Worm (Caenorhabditis elegans) whole organism, young adult: ENCODE measurements around the gene best-9.

Source experiments
- B0336.3 ChIP-seq: fragments of 200-800 bp; sonication (Bioruptor generic); IDR thresholded peaks from 2 replicates; pipeline ENCODE4 v1.3.6; 2022; ENCODE audit warnings: missing genetic modification characterization, missing compliant biosample characterization
- F10E7.11 ChIP-seq: sonication (generic microtip); optimal IDR thresholded peaks from 2 replicates; lab custom pipeline; 2017; ENCODE audit warnings: mild to moderate bottlenecking, missing genetic modification characterization, moderate library complexity, missing compliant biosample characterization
- F23B12.7 ChIP-seq: sonication (generic microtip); optimal IDR thresholded peaks from 2 replicates; lab custom pipeline; 2017; ENCODE audit warnings: missing genetic modification characterization, mild to moderate bottlenecking, missing compliant biosample characterization, antibody characterized with exemption, moderate library complexity; ENCODE audit not compliant: insufficient read depth
- F52B5.7 ChIP-seq: sonication (generic microtip); optimal IDR thresholded peaks from 2 replicates; lab custom pipeline; 2016; ENCODE audit warnings: mild to moderate bottlenecking, missing genetic modification characterization, missing compliant biosample characterization
- F55B11.4 ChIP-seq: sonication (generic microtip); optimal IDR thresholded peaks from 2 replicates; lab custom pipeline; 2016; ENCODE audit warnings: missing compliant biosample characterization, missing genetic modification characterization, borderline replicate concordance; ENCODE audit not compliant: insufficient read depth
- K12H6.12 ChIP-seq: fragments of 200-800 bp; sonication (Bioruptor generic); optimal IDR thresholded peaks from 2 replicates; lab custom pipeline; 2018; ENCODE audit warnings: mild to moderate bottlenecking, missing genetic modification characterization, missing compliant biosample characterization
- T26A5.8 ChIP-seq: sonication (generic microtip); optimal IDR thresholded peaks from 2 replicates; lab custom pipeline; 2016; ENCODE audit warnings: missing genetic modification characterization, missing compliant biosample characterization
- Y53G8AR.9 ChIP-seq: fragments of 200-800 bp; sonication (Bioruptor generic); conservative IDR thresholded peaks from 2 replicates; pipeline ENCODE4 v1.3.6; 2022; ENCODE audit warnings: missing genetic modification reagents, missing genetic modification characterization, missing compliant biosample characterization
- Y67H2A.10 ChIP-seq: fragments of 200-800 bp; sonication (Bioruptor generic); conservative IDR thresholded peaks from 2 replicates; pipeline ENCODE4 v1.3.6; 2022; ENCODE audit warnings: missing genetic modification reagents, missing genetic modification characterization, missing compliant biosample characterization
- aptf-3 ChIP-seq: fragments of 200-800 bp; sonication (Bioruptor generic); IDR thresholded peaks from 2 replicates; pipeline ENCODE4 v1.3.6; 2022; ENCODE audit warnings: missing genetic modification characterization, missing compliant biosample characterization
- atf-7 ChIP-seq: sonication (generic microtip); optimal IDR thresholded peaks from 2 replicates; lab custom pipeline; 2017; ENCODE audit warnings: mild to moderate bottlenecking, missing genetic modification characterization, missing compliant biosample characterization
- attf-5 ChIP-seq: fragments of 200-800 bp; sonication (Bioruptor generic); optimal IDR thresholded peaks from 2 replicates; lab custom pipeline; 2018; ENCODE audit warnings: mild to moderate bottlenecking, missing genetic modification characterization, missing compliant biosample characterization
- attf-6 ChIP-seq: fragments of 200-800 bp; sonication (Bioruptor generic); IDR thresholded peaks from 2 replicates; pipeline ENCODE4 v1.3.6; 2022; ENCODE audit warnings: missing genetic modification reagents, missing genetic modification characterization, missing compliant biosample characterization
- ceh-58 ChIP-seq: fragments of 200-800 bp; sonication (Bioruptor generic); IDR thresholded peaks from 2 replicates; pipeline ENCODE4 v1.3.6; 2022; ENCODE audit warnings: missing genetic modification characterization, missing compliant biosample characterization
- dox-1 ChIP-seq: fragments of 200-800 bp; sonication (Bioruptor generic); IDR thresholded peaks from 2 replicates; pipeline ENCODE4 v1.3.6; 2022; ENCODE audit warnings: missing genetic modification reagents, missing genetic modification characterization, missing compliant biosample characterization
- egrh-3 ChIP-seq: fragments of 200-800 bp; sonication (Bioruptor generic); IDR thresholded peaks from 2 replicates; pipeline ENCODE4 v1.3.6; 2022; ENCODE audit warnings: missing genetic modification reagents, missing genetic modification characterization, missing compliant biosample characterization
- gei-17 ChIP-seq: fragments of 200-800 bp; sonication (Bioruptor generic); optimal IDR thresholded peaks from 2 replicates; lab custom pipeline; 2018; ENCODE audit warnings: mild to moderate bottlenecking, missing genetic modification characterization, missing compliant biosample characterization
- him-1 ChIP-seq: sonication (generic microtip); optimal IDR thresholded peaks from 2 replicates; lab custom pipeline; 2016; ENCODE audit warnings: missing genotype, missing genetic modification reagents, missing genetic modification characterization, missing compliant biosample characterization
- hrde-1 ChIP-seq: sonication (generic microtip); optimal IDR thresholded peaks from 2 replicates; lab custom pipeline; 2016; ENCODE audit warnings: missing genetic modification characterization, mild to moderate bottlenecking, missing compliant biosample characterization, moderate library complexity, missing genotype, missing genetic modification reagents, borderline replicate concordance
- let-607 ChIP-seq, 2 experiments: fragments of 200-800 bp in 1 of 2; sonication (Bioruptor generic) in 1 of 2; sonication (generic microtip) in 1 of 2; optimal IDR thresholded peaks; 2 replicates each; lab custom pipeline; 2016 to 2018; ENCODE audit warnings: mild to moderate bottlenecking in 2 of 2, missing compliant biosample characterization in 2 of 2, missing genetic modification characterization in 2 of 2, moderate library complexity in 2 of 2, missing genotype in 1 of 2
- lin-35 ChIP-seq, 3 experiments: fragments of 150-350 bp in 2 of 3; sonication (generic microtip) in 1 of 3; optimal IDR thresholded peaks; 2 replicates each; lab custom pipeline; 2014 to 2018; ENCODE audit warnings: missing biosample characterization in 3 of 3, missing genetic modification characterization in 3 of 3, missing genetic modification reagents in 3 of 3
- lin-40 ChIP-seq: sonication (generic microtip); optimal IDR thresholded peaks from 2 replicates; lab custom pipeline; 2016; ENCODE audit warnings: missing genetic modification characterization, mild to moderate bottlenecking, missing compliant biosample characterization, missing genotype, missing genetic modification reagents
- lsy-27 ChIP-seq: sonication (generic microtip); optimal IDR thresholded peaks from 2 replicates; lab custom pipeline; 2017; ENCODE audit warnings: missing genetic modification characterization, mild to moderate bottlenecking, missing compliant biosample characterization, antibody characterized with exemption, missing genotype, borderline replicate concordance; ENCODE audit not compliant: insufficient read depth
- madf-6 ChIP-seq: fragments of 200-800 bp; sonication (Bioruptor generic); IDR thresholded peaks from 2 replicates; pipeline ENCODE4 v1.3.6; 2022; ENCODE audit warnings: missing genetic modification reagents, missing genetic modification characterization, missing compliant biosample characterization
- madf-8 ChIP-seq: fragments of 200-800 bp; sonication (Bioruptor generic); conservative IDR thresholded peaks from 2 replicates; pipeline ENCODE4 v1.3.6; 2022; ENCODE audit warnings: missing genetic modification reagents, missing genetic modification characterization, missing compliant biosample characterization
- mcd-1 ChIP-seq: fragments of 200-800 bp; sonication (Bioruptor generic); IDR thresholded peaks from 2 replicates; pipeline ENCODE4 v1.3.6; 2022; ENCODE audit warnings: missing genetic modification reagents, missing genetic modification characterization, missing compliant biosample characterization
- nhr-120 ChIP-seq: fragments of 200-800 bp; sonication (Bioruptor generic); IDR thresholded peaks from 2 replicates; pipeline ENCODE4 v1.3.6; 2022; ENCODE audit warnings: missing genetic modification characterization, missing compliant biosample characterization
- nhr-179 ChIP-seq: sonication (generic microtip); optimal IDR thresholded peaks from 2 replicates; lab custom pipeline; 2016; ENCODE audit warnings: mild to moderate bottlenecking, missing genetic modification characterization, missing compliant biosample characterization
- nhr-80 ChIP-seq: sonication (generic microtip); optimal IDR thresholded peaks from 2 replicates; lab custom pipeline; 2016; ENCODE audit warnings: missing genetic modification characterization, missing compliant biosample characterization
- nhr-90 ChIP-seq: sonication (generic microtip); optimal IDR thresholded peaks from 2 replicates; lab custom pipeline; 2016; ENCODE audit warnings: missing genotype, mild to moderate bottlenecking, missing genetic modification characterization, missing compliant biosample characterization
- pbrm-1 ChIP-seq: fragments of 200-800 bp; sonication (Bioruptor generic); IDR thresholded peaks from 2 replicates; pipeline ENCODE4 v1.3.6; 2022; ENCODE audit warnings: missing genetic modification reagents, missing genetic modification characterization, missing compliant biosample characterization
- pha-4 ChIP-seq: fragments of 150-350 bp; sonication (generic microtip); optimal IDR thresholded peaks from 2 replicates; lab custom pipeline; 2014; ENCODE audit warnings: missing biosample characterization, missing genetic modification reagents, missing genetic modification characterization
- sdz-38 ChIP-seq: sonication (generic microtip); optimal IDR thresholded peaks from 2 replicates; lab custom pipeline; 2016; ENCODE audit warnings: missing genotype, missing genetic modification characterization, missing compliant biosample characterization
- snpc-3.4 ChIP-seq: sonication (generic microtip); optimal IDR thresholded peaks from 2 replicates; lab custom pipeline; 2017; ENCODE audit warnings: missing genetic modification characterization, mild to moderate bottlenecking, missing compliant biosample characterization, antibody characterized with exemption, moderate library complexity, missing genotype, missing genetic modification reagents
- snpc-4 ChIP-seq, 5 experiments: fragments of 150-350 bp in 1 of 5; sonication (generic microtip) in 4 of 5; optimal IDR thresholded peaks; 2 replicates each; lab custom pipeline; 2014 to 2018; ENCODE audit warnings: missing genetic modification characterization in 5 of 5, missing biosample characterization in 3 of 5, antibody characterized with exemption in 2 of 5, mild to moderate bottlenecking in 2 of 5, missing compliant biosample characterization in 2 of 5, missing genotype in 2 of 5, moderate library complexity in 2 of 5, missing genetic modification reagents in 1 of 5
- sptf-2 ChIP-seq: fragments of 200-800 bp; sonication (Bioruptor generic); optimal IDR thresholded peaks from 2 replicates; lab custom pipeline; 2018; ENCODE audit warnings: mild to moderate bottlenecking, missing genetic modification characterization, missing compliant biosample characterization
- tbx-9 ChIP-seq: sonication (generic microtip); optimal IDR thresholded peaks from 2 replicates; lab custom pipeline; 2016; ENCODE audit warnings: borderline replicate concordance, missing genetic modification characterization, inconsistent platforms, missing compliant biosample characterization
- tlf-1 ChIP-seq: fragments of 200-800 bp; sonication (Bioruptor generic); optimal IDR thresholded peaks from 2 replicates; lab custom pipeline; 2018; ENCODE audit warnings: mild to moderate bottlenecking, missing genetic modification characterization, missing compliant biosample characterization
- unc-130 ChIP-seq: sonication (generic microtip); optimal IDR thresholded peaks from 2 replicates; lab custom pipeline; 2016; ENCODE audit warnings: missing genetic modification reagents, missing genetic modification characterization, missing compliant biosample characterization
- unc-62 ChIP-seq: fragments of 150-350 bp; optimal IDR thresholded peaks from 2 replicates; lab custom pipeline; 2014; ENCODE audit warnings: missing biosample characterization, missing genetic modification reagents, missing genetic modification characterization
- zfh-2 ChIP-seq: fragments of 200-800 bp; sonication (Bioruptor generic); conservative IDR thresholded peaks from 2 replicates; pipeline ENCODE4 v1.3.6; 2022; ENCODE audit warnings: missing genetic modification reagents, missing genetic modification characterization, missing compliant biosample characterization
- zim-3 ChIP-seq: sonication (generic microtip); optimal IDR thresholded peaks from 2 replicates; lab custom pipeline; 2017; ENCODE audit warnings: mild to moderate bottlenecking, missing genetic modification characterization, moderate library complexity, missing compliant biosample characterization
- ztf-18 ChIP-seq: sonication (generic microtip); optimal IDR thresholded peaks from 2 replicates; lab custom pipeline; 2016; ENCODE audit warnings: missing genotype, mild to moderate bottlenecking, missing genetic modification characterization, missing compliant biosample characterization
- ztf-6 ChIP-seq: fragments of 200-800 bp; sonication (Bioruptor generic); IDR thresholded peaks from 2 replicates; pipeline ENCODE4 v1.3.6; 2022; ENCODE audit warnings: missing genetic modification reagents, missing genetic modification characterization, missing compliant biosample characterization

The best-9 gene

DNA sequence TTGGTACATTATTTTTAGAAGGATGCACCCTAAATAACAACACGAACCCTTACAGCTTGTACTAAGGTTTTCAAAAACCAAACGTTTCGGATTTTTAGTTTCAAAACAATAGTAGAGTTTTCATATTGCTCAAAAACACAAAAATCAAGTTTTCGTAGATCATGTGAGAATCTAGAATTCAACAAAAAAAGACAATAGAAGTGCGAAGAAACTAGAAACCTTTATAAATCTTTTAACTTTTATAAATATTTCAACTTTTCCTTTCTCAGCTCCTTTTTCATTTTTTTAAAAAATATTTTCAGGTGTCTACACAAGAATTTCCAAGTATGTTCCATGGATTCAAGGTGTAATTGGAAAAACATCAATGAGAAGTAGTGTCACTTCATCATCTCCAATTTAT is at the start of gene best-9:
best-9 (plus strand) TSS at position 301 of the 400 bp plus-strand sequence.
- no peak for TF ChIP-seq hrde-1
- TF ChIP-seq zim-3 (tag; lab: Kevin White, UChicago), result no peak
- no peak for TF ChIP-seq attf-5 (GFP tag; lab: Kevin White, UChicago)
- TF ChIP-seq pbrm-1 (GFP tag; lab: Robert Waterston, UW), result no peak
- TF ChIP-seq F10E7.11 (tag; lab: Kevin White, UChicago), result no peak
- no peak for TF ChIP-seq ztf-6 (GFP tag; lab: Robert Waterston, UW)
- no peak for TF ChIP-seq atf-7 (tag; lab: Kevin White, UChicago)
- no peak for TF ChIP-seq F23B12.7
- TF ChIP-seq let-607 (tag; optimal IDR thresholded peaks at IDR 0.05; lab: Kevin White, UChicago), result no peak
- no peak for TF ChIP-seq unc-62 (GFP tag; lab: Kevin White, UChicago)
- no peak for TF ChIP-seq tbx-9 (tag; lab: Kevin White, UChicago)
- TF ChIP-seq attf-6 (GFP tag; lab: Robert Waterston, UW), result no peak
- no peak for TF ChIP-seq lin-35 (GFP tag; optimal IDR thresholded peaks at IDR 0.05; lab: Kevin White, UChicago)
- TF ChIP-seq nhr-179 (tag; lab: Kevin White, UChicago), result no peak
- no peak for TF ChIP-seq Y67H2A.10 (GFP tag; lab: Robert Waterston, UW)
- TF ChIP-seq sptf-2 (GFP tag; lab: Kevin White, UChicago), result no peak
- TF ChIP-seq ztf-18, result no peak
- no peak for TF ChIP-seq aptf-3 (GFP tag; lab: Robert Waterston, UW)
- no peak for TF ChIP-seq pha-4 (tag; lab: Kevin White, UChicago)
- TF ChIP-seq gei-17 (GFP tag; lab: Kevin White, UChicago), result no peak

DNA sequence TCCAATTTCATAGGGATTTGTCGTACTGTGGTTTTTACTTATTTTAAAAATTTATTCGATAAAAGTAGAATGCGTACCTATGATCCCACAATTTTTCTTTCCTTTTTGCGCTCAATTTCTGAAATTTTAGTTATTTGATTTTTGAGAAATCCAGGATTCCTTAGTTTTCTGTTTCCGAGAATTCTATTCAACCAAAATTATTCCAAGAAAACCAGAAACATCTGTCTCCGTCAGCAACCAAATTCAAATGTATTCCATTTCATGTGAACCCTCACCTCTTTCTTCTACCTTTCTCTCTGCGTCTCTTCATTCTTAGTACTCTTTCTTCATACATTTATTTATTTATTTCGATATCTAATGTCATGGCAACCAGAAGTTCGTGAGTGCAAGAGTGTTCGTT is 48.8 kb upstream of the best-9 start:
- TF ChIP-seq attf-6 (GFP tag; lab: Robert Waterston, UW) (no peak), lin-40 (tag; lab: Kevin White, UChicago) (no peak), snpc-4 (GFP tag; optimal IDR thresholded peaks at IDR 0.05; lab: Kevin White, UChicago) (no peak), snpc-4 (tag; optimal IDR thresholded peaks at IDR 0.05; lab: Kevin White, UChicago) (no peak), egrh-3 (no peak), madf-8 (GFP tag; lab: Robert Waterston, UW) (no peak), nhr-90 (tag; lab: Kevin White, UChicago) (no peak), zfh-2 (GFP tag; lab: Robert Waterston, UW) (no peak), sdz-38 (tag; lab: Kevin White, UChicago) (no peak), unc-130 (no peak), K12H6.12 (tag; lab: Kevin White, UChicago) (no peak), tlf-1 (GFP tag; lab: Kevin White, UChicago) (no peak), F52B5.7 (no peak), nhr-120 (no peak)

DNA sequence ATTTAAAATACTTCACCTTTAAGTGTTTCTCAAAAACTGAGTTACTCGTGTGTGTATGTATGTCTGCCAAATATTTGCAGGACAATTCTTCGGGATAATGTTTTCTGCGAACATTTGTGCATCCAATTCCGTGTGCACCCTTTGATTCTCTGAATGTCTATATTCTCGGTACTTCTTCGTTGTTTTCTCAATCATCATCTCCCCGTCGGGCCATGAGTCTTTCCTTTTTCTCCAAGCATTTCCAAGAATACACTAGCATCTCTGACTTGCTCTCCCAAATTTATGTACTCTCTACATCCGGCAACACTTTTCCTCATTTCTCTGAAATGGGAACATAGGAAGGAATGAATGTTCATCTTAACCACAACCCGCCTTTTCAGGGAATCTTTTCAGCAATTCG is 45.8 kb upstream of the best-9 start:
- TF ChIP-seq nhr-80 (tag; lab: Kevin White, UChicago), result no peak
- TF ChIP-seq, all 124 proteins: peak for 0

DNA sequence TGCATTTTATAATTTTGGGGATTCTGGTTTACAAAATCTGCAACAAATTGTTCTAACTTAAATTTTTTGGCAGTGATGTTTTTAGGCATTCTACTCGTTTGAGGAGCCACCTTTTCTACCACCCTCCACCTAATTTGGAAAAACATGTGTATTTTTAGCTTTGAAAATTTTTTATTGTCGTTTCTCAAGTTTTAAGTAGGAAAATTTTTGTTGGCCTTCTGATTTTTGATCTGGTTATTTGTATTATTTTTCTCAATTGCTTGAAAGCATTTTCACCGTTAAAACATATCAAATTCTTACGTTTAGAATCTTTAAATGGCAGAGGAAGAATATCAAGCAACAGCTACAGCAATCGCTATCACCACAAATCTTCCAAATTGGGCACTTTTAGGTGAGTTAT is 42.7 kb upstream of the best-9 start, which contains the start of gene C01G5.7:
C01G5.7 (plus strand) TSS at position 301 of the 400 bp plus-strand sequence.
- no peak for TF ChIP-seq snpc-3.4 (tag; lab: Kevin White, UChicago)
- TF ChIP-seq ceh-58, result no peak
- no peak for TF ChIP-seq F55B11.4
- no peak for TF ChIP-seq him-1 (tag; lab: Kevin White, UChicago)
- no peak for TF ChIP-seq lsy-27 (tag; lab: Kevin White, UChicago)
- no peak for TF ChIP-seq B0336.3 (GFP tag; lab: Robert Waterston, UW)
- no peak for TF ChIP-seq madf-6 (GFP tag; lab: Robert Waterston, UW)
- no peak for TF ChIP-seq dox-1 (GFP tag; lab: Robert Waterston, UW)
- TF ChIP-seq Y53G8AR.9 (GFP tag; lab: Robert Waterston, UW), result no peak
- no peak for TF ChIP-seq mcd-1
- TF ChIP-seq T26A5.8 (tag; lab: Kevin White, UChicago), result no peak
